Worm (Caenorhabditis elegans) whole organism, L1 larva: ENCODE results near the gene pho-7.

Experiments used
- Y116A8C.19 ChIP-seq: sonication (generic microtip); optimal IDR thresholded peaks from 2 replicates; lab custom pipeline; 2016; ENCODE audit warnings: missing compliant biosample characterization, missing genetic modification characterization, borderline replicate concordance
- aly-2 ChIP-seq: fragments of 150-350 bp; optimal IDR thresholded peaks from 2 replicates; lab custom pipeline; 2014; ENCODE audit warnings: missing biosample characterization, missing genetic modification characterization
- blmp-1 ChIP-seq: fragments of 150-350 bp; optimal IDR thresholded peaks from 2 replicates; lab custom pipeline; 2014; ENCODE audit warnings: missing biosample characterization, missing genetic modification characterization
- ceh-8 ChIP-seq: fragments of 200-800 bp; sonication (Bioruptor generic); optimal IDR thresholded peaks from 2 replicates; lab custom pipeline; 2018; ENCODE audit warnings: mild to moderate bottlenecking, missing genetic modification characterization, moderate library complexity, missing compliant biosample characterization
- ceh-88 ChIP-seq: fragments of 200-800 bp; sonication (Bioruptor generic); IDR thresholded peaks from 2 replicates; pipeline ENCODE4 v1.3.6; 2022; ENCODE audit warnings: missing genetic modification characterization, missing compliant biosample characterization
- ceh-90 ChIP-seq: sonication (generic microtip); optimal IDR thresholded peaks from 2 replicates; lab custom pipeline; 2016; ENCODE audit warnings: missing genetic modification characterization, missing compliant biosample characterization
- dsc-1 ChIP-seq: sonication (generic microtip); optimal IDR thresholded peaks from 2 replicates; lab custom pipeline; 2016; ENCODE audit warnings: mild to moderate bottlenecking, missing genetic modification characterization, missing compliant biosample characterization
- egl-13 ChIP-seq: sonication (generic microtip); optimal IDR thresholded peaks from 2 replicates; lab custom pipeline; 2016; ENCODE audit warnings: missing genotype, missing genetic modification reagents, missing genetic modification characterization, missing compliant biosample characterization
- elt-3 ChIP-seq, 6 experiments: fragments of 150-350 bp in 1 of 6; sonication (generic microtip); optimal IDR thresholded peaks; 2 replicates each; lab custom pipeline; 2017 to 2018; ENCODE audit warnings: missing biosample characterization in 6 of 6, missing genetic modification characterization in 6 of 6, inconsistent platforms in 1 of 6
- fkh-10 ChIP-seq: sonication (generic microtip); optimal IDR thresholded peaks from 2 replicates; lab custom pipeline; 2017; ENCODE audit warnings: missing biosample characterization, missing genetic modification reagents, missing genetic modification characterization
- fkh-4 ChIP-seq: sonication (generic microtip); optimal IDR thresholded peaks from 2 replicates; lab custom pipeline; 2016; ENCODE audit warnings: missing compliant biosample characterization, missing genetic modification characterization, borderline replicate concordance
- fkh-8 ChIP-seq: sonication (generic microtip); optimal IDR thresholded peaks from 2 replicates; lab custom pipeline; 2016; ENCODE audit warnings: mild to moderate bottlenecking, missing genetic modification characterization, missing compliant biosample characterization
- grh-1 ChIP-seq: fragments of 200-800 bp; sonication (Bioruptor generic); IDR thresholded peaks from 2 replicates; pipeline ENCODE4 v1.3.6; 2022; ENCODE audit warnings: missing genetic modification reagents, missing genetic modification characterization, missing compliant biosample characterization
- hlh-4 ChIP-seq: sonication (generic microtip); optimal IDR thresholded peaks from 2 replicates; lab custom pipeline; 2016; ENCODE audit warnings: mild to moderate bottlenecking, missing genetic modification characterization, missing compliant biosample characterization
- irx-1 ChIP-seq: sonication (generic microtip); optimal IDR thresholded peaks from 2 replicates; lab custom pipeline; 2016; ENCODE audit warnings: missing genetic modification characterization, missing compliant biosample characterization
- isw-1 ChIP-seq: fragments of 200-800 bp; sonication (Bioruptor generic); IDR thresholded peaks from 2 replicates; pipeline ENCODE4 v1.3.6; 2022; ENCODE audit warnings: missing genetic modification characterization, missing compliant biosample characterization
- jun-1 ChIP-seq: fragments of 150-350 bp; optimal IDR thresholded peaks from 2 replicates; lab custom pipeline; 2014; ENCODE audit warnings: missing biosample characterization, missing genetic modification reagents, missing genetic modification characterization
- lin-14 ChIP-seq: fragments of 200-800 bp; sonication (Bioruptor generic); optimal IDR thresholded peaks from 2 replicates; lab custom pipeline; 2018; ENCODE audit warnings: mild to moderate bottlenecking, missing genetic modification characterization, moderate library complexity, missing compliant biosample characterization
- lin-15B ChIP-seq: fragments of 150-350 bp; sonication (generic microtip); optimal IDR thresholded peaks from 3 replicates; lab custom pipeline; 2014; ENCODE audit warnings: missing biosample characterization, missing genetic modification characterization
- lin-39 ChIP-seq: fragments of 150-350 bp; optimal IDR thresholded peaks from 2 replicates; lab custom pipeline; 2014; ENCODE audit warnings: missing biosample characterization, missing genetic modification reagents, missing genetic modification characterization
- lir-3 ChIP-seq: sonication (generic microtip); optimal IDR thresholded peaks from 2 replicates; lab custom pipeline; 2016; ENCODE audit warnings: mild to moderate bottlenecking, missing genetic modification characterization, moderate library complexity, missing compliant biosample characterization; ENCODE audit not compliant: poor library complexity
- lsy-2 ChIP-seq, 2 experiments: fragments of 150-350 bp; optimal IDR thresholded peaks; 2 replicates each; lab custom pipeline; 2014; ENCODE audit warnings: missing biosample characterization in 2 of 2, missing genetic modification characterization in 2 of 2
- nhr-19 ChIP-seq: fragments of 200-800 bp; sonication (Bioruptor generic); conservative IDR thresholded peaks from 2 replicates; pipeline ENCODE4 v1.3.6; 2022; ENCODE audit warnings: missing genetic modification characterization, missing compliant biosample characterization
- nhr-20 ChIP-seq: sonication (generic microtip); optimal IDR thresholded peaks from 2 replicates; lab custom pipeline; 2016; ENCODE audit warnings: mild to moderate bottlenecking, missing genetic modification characterization, missing compliant biosample characterization
- nhr-28 ChIP-seq: fragments of 150-350 bp; optimal IDR thresholded peaks from 2 replicates; lab custom pipeline; 2014; ENCODE audit warnings: missing biosample characterization, missing genetic modification characterization
- nhr-71 ChIP-seq: sonication (generic microtip); optimal IDR thresholded peaks from 2 replicates; lab custom pipeline; 2016; ENCODE audit warnings: mild to moderate bottlenecking, missing genetic modification characterization, moderate library complexity, missing compliant biosample characterization
- nhr-76 ChIP-seq: sonication (generic microtip); optimal IDR thresholded peaks from 2 replicates; lab custom pipeline; 2017; ENCODE audit warnings: missing biosample characterization, missing genetic modification characterization
- nhr-77 ChIP-seq: fragments of 150-350 bp; optimal IDR thresholded peaks from 2 replicates; lab custom pipeline; 2014; ENCODE audit warnings: missing biosample characterization, missing genetic modification characterization
- nhr-85 ChIP-seq: sonication (generic microtip); peaks from one replicate; lab custom pipeline; 2016; ENCODE audit warnings: missing genetic modification characterization, inconsistent platforms, missing compliant biosample characterization
- nhr-90 ChIP-seq: sonication (generic microtip); optimal IDR thresholded peaks from 2 replicates; lab custom pipeline; 2016; ENCODE audit warnings: mild to moderate bottlenecking, missing genetic modification characterization, missing compliant biosample characterization; ENCODE audit not compliant: poor library complexity
- pqm-1 ChIP-seq: sonication (generic microtip); optimal IDR thresholded peaks from 3 replicates; lab custom pipeline; 2017; ENCODE audit warnings: missing biosample characterization, missing genetic modification characterization
- rnt-1 ChIP-seq: sonication (generic microtip); optimal IDR thresholded peaks from 2 replicates; lab custom pipeline; 2016; ENCODE audit warnings: mild to moderate bottlenecking, missing genetic modification characterization, moderate library complexity, missing compliant biosample characterization
- snu-23 ChIP-seq: sonication (generic microtip); optimal IDR thresholded peaks from 2 replicates; lab custom pipeline; 2016; ENCODE audit warnings: missing genetic modification characterization, missing compliant biosample characterization
- sox-4 ChIP-seq: sonication (generic microtip); optimal IDR thresholded peaks from 2 replicates; lab custom pipeline; 2016; ENCODE audit warnings: missing genetic modification characterization, missing compliant biosample characterization
- tbx-2 ChIP-seq: sonication (generic microtip); optimal IDR thresholded peaks from 2 replicates; lab custom pipeline; 2016; ENCODE audit warnings: missing genetic modification characterization, missing compliant biosample characterization
- unc-30 ChIP-seq: sonication (generic microtip); optimal IDR thresholded peaks from 2 replicates; lab custom pipeline; 2017; ENCODE audit warnings: missing biosample characterization, missing genetic modification characterization
- unc-86 ChIP-seq: sonication (generic microtip); optimal IDR thresholded peaks from 2 replicates; lab custom pipeline; 2016; ENCODE audit warnings: missing genetic modification characterization, missing compliant biosample characterization
- vab-15 ChIP-seq: sonication (generic microtip); optimal IDR thresholded peaks from 2 replicates; lab custom pipeline; 2017; ENCODE audit warnings: missing genotype, mild to moderate bottlenecking, missing genetic modification characterization, missing compliant biosample characterization
- xbp-1 ChIP-seq: sonication (generic microtip); optimal IDR thresholded peaks from 2 replicates; lab custom pipeline; 2016; ENCODE audit warnings: missing genetic modification characterization, missing compliant biosample characterization

Gene pho-7

ce11 chrX:10910716-10911115, 30.4 kb downstream of the pho-7 start, which contains the start of gene F47B10.8:
F47B10.8 (minus strand) TSS chrX:10910816.
- TF ChIP-seq aly-2 (tag; lab: Kevin White, UChicago): no peak
- peak; percentile 34 for TF ChIP-seq rnt-1
- TF ChIP-seq, all 84 proteins: peak for 1

DNA sequence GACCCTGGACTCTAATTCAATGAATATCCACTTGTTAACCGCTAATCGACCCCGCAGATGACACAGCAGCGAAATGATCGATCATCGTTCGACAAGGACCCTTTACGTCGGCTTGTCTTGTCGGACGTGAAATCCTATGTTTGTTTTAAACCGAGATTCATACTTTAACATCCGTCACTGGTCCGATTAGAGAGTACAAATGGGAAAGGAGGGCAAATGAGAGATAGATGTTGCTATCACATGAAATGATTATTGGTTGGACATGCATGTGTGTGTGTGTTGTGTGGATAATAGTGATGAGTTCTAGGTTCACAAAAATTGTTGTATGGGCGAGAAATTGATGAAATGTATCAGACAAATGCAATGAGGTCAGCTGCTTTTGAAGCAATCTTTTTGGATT, 31.5 kb downstream of the pho-7 start:
- TF ChIP-seq lsy-2 (tag; optimal IDR thresholded peaks at IDR 0.05; lab: Kevin White, UChicago) (peak in 1 of 2 experiments; percentile 33), unc-86 (tag; lab: Kevin White, UChicago) (no peak), snu-23 (GFP tag; lab: Kevin White, UChicago) (peak; percentile 12), fkh-10 (no peak), rnt-1 (peak; percentile 70), jun-1 (tag; lab: Kevin White, UChicago) (no peak), tbx-2 (tag; lab: Kevin White, UChicago) (no peak), nhr-28 (tag; lab: Kevin White, UChicago) (no peak), xbp-1 (tag; lab: Kevin White, UChicago) (no peak), pqm-1 (no peak), nhr-71 (tag; lab: Kevin White, UChicago) (peak; percentile 60), nhr-90 (no peak), aly-2 (tag; lab: Kevin White, UChicago) (no peak), sox-4 (tag; lab: Kevin White, UChicago) (no peak), nhr-19 (GFP tag; lab: Robert Waterston, UW) (peak; percentile 34; the same call in 1 of the 2 replicates), fkh-4 (tag; lab: Kevin White, UChicago) (no peak), lin-14 (GFP tag; lab: Kevin White, UChicago) (peak; percentile 69), unc-30 (tag; lab: Kevin White, UChicago) (no peak), isw-1 (GFP tag; lab: Robert Waterston, UW) (no peak), elt-3 (tag; optimal IDR thresholded peaks at IDR 0.05; lab: Kevin White, UChicago) (no peak), ceh-8 (GFP tag; lab: Kevin White, UChicago) (no peak), lin-39 (tag; lab: Kevin White, UChicago) (peak; percentile 36), nhr-77 (tag; lab: Kevin White, UChicago) (no peak), nhr-76 (no peak), nhr-20 (tag; lab: Kevin White, UChicago) (no peak), hlh-4 (tag; lab: Kevin White, UChicago) (no peak)

DNA sequence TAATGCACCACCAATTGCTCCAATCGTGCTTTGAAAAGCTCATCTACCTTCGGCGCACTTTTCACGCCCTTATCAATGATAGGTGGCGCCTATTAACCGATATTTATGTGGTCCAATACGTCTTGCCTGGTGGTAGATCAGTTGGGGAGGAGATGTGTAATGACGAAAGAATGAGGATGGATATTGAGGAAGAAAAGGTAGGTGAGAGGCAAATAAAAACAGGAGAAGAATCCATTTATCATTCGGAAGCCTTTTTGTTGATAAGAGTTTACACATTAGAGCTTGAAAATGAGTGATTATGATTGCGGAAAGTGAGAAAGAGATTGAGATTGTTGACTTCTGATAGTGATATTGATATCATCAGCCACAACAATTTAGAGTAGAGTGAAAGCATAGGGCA, 33.7 kb downstream of the pho-7 start:
- TF ChIP-seq ceh-88 (GFP tag; lab: Robert Waterston, UW) (no peak), blmp-1 (tag; lab: Kevin White, UChicago) (no peak), nhr-90 (no peak), grh-1 (GFP tag; lab: Robert Waterston, UW) (no peak), dsc-1 (tag; lab: Kevin White, UChicago) (no peak), Y116A8C.19 (tag; lab: Kevin White, UChicago) (no peak), fkh-8 (tag; lab: Kevin White, UChicago) (no peak), lir-3 (tag; lab: Kevin White, UChicago) (no peak), vab-15 (no peak), lin-14 (GFP tag; lab: Kevin White, UChicago) (peak; percentile 32), jun-1 (tag; lab: Kevin White, UChicago) (no peak), lin-15B (no peak), nhr-71 (tag; lab: Kevin White, UChicago) (peak; percentile 29), hlh-4 (tag; lab: Kevin White, UChicago) (no peak), irx-1 (tag; lab: Kevin White, UChicago) (no peak), nhr-85 (no peak), rnt-1 (peak; percentile 64), egl-13 (no peak), isw-1 (GFP tag; lab: Robert Waterston, UW) (no peak), snu-23 (GFP tag; lab: Kevin White, UChicago) (no peak), unc-30 (tag; lab: Kevin White, UChicago) (no peak), nhr-19 (GFP tag; lab: Robert Waterston, UW) (0 out of 2 replicates have a peak, but pooled peaks have one; percentile 7), ceh-90 (tag; lab: Kevin White, UChicago) (no peak), sox-4 (tag; lab: Kevin White, UChicago) (no peak), lsy-2 (tag; optimal IDR thresholded peaks at IDR 0.05; lab: Kevin White, UChicago) (no peak)
